Fruit fly (Drosophila melanogaster) whole organism, embryonic: ENCODE data around the gene Pka-C1.

Experiments
- Asciz ChIP-seq: fragments of 200-800 bp; sonication (Bioruptor generic); optimal IDR thresholded peaks from 2 replicates; lab custom pipeline; 2017; ENCODE audit warnings: missing biosample characterization, mild to moderate bottlenecking, missing genetic modification characterization, missing genetic modification reagents
- Bgb ChIP-seq: fragments of 200-800 bp; sonication (Bioruptor generic); IDR thresholded peaks from 2 replicates; pipeline ENCODE4 v1.3.6; 2022; ENCODE audit warnings: missing biosample characterization, missing genetic modification characterization; ENCODE audit not compliant: partially characterized antibody
- CG10209 ChIP-seq: fragments of 200-800 bp; sonication (Bioruptor generic); optimal IDR thresholded peaks from 3 replicates; lab custom pipeline; 2017; ENCODE audit warnings: missing biosample characterization, mild to moderate bottlenecking, missing genetic modification characterization, missing genetic modification reagents
- CG10543 ChIP-seq: fragments of 200-800 bp; sonication (Bioruptor generic); optimal IDR thresholded peaks from 3 replicates; lab custom pipeline; 2017; ENCODE audit warnings: missing biosample characterization, mild to moderate bottlenecking, missing genetic modification characterization, moderate library complexity
- CG12071 ChIP-seq: fragments of 200-800 bp; sonication (Bioruptor generic); optimal IDR thresholded peaks from 3 replicates; lab custom pipeline; 2018; ENCODE audit warnings: missing biosample characterization, mild to moderate bottlenecking, missing genetic modification characterization
- CG13894 ChIP-seq: fragments of 200-800 bp; sonication (Bioruptor generic); optimal IDR thresholded peaks from 3 replicates; lab custom pipeline; 2018; ENCODE audit warnings: missing biosample characterization, mild to moderate bottlenecking, missing genetic modification characterization, moderate library complexity
- CG14014 ChIP-seq: fragments of 200-800 bp; sonication (Bioruptor generic); IDR thresholded peaks from 2 replicates; pipeline ENCODE4 v1.3.6; 2022; ENCODE audit warnings: missing biosample characterization, missing genetic modification characterization
- CG15514 ChIP-seq: fragments of 200-800 bp; sonication (Bioruptor generic); optimal IDR thresholded peaks from 3 replicates; lab custom pipeline; 2017; ENCODE audit warnings: missing biosample characterization, missing genetic modification characterization, mild to moderate bottlenecking, moderate library complexity, missing genetic modification reagents
- CG2199 ChIP-seq: fragments of 200-800 bp; sonication (Bioruptor generic); IDR thresholded peaks from 3 replicates; pipeline ENCODE4 v1.3.6; 2022; ENCODE audit warnings: missing biosample characterization, missing genetic modification characterization
- CG34376 ChIP-seq: fragments of 200-800 bp; sonication (Bioruptor generic); optimal IDR thresholded peaks from 2 replicates; lab custom pipeline; 2018; ENCODE audit warnings: missing biosample characterization, mild to moderate bottlenecking, missing genetic modification characterization
- CG9817 ChIP-seq: fragments of 200-800 bp; sonication (Bioruptor generic); optimal IDR thresholded peaks from 2 replicates; lab custom pipeline; 2018; ENCODE audit warnings: missing biosample characterization, mild to moderate bottlenecking, missing genetic modification characterization, moderate library complexity
- CTCF ChIP-seq: fragments of 200-800 bp; sonication (Bioruptor generic); optimal IDR thresholded peaks from 2 replicates; lab custom pipeline; 2017; ENCODE audit warnings: missing biosample characterization, mild to moderate bottlenecking, missing genetic modification characterization, moderate library complexity
- ERR ChIP-seq: fragments of 200-800 bp; sonication (Bioruptor generic); optimal IDR thresholded peaks from 2 replicates; lab custom pipeline; 2016; ENCODE audit warnings: missing biosample characterization, missing genetic modification characterization
- Eip74EF ChIP-seq, 2 experiments: fragments of 200-800 bp in 1 of 2; fragments of >200 bp in 1 of 2; sonication (Bioruptor generic) in 1 of 2; optimal IDR thresholded peaks; 2 replicates each; lab custom pipeline; 2017 to 2019; ENCODE audit warnings: missing biosample characterization in 2 of 2, missing genetic modification characterization in 2 of 2, mild to moderate bottlenecking in 1 of 2, moderate library complexity in 1 of 2
- HLH4C ChIP-seq: fragments of 200-800 bp; sonication (Bioruptor generic); IDR thresholded peaks from 3 replicates; pipeline ENCODE4 v1.3.6; 2022; ENCODE audit warnings: missing biosample characterization, missing genetic modification characterization; ENCODE audit not compliant: partially characterized antibody
- Meics ChIP-seq: fragments of 200-800 bp; sonication (Bioruptor generic); optimal IDR thresholded peaks from 2 replicates; lab custom pipeline; 2017; ENCODE audit warnings: missing biosample characterization, mild to moderate bottlenecking, missing genetic modification characterization
- NFAT ChIP-seq: fragments of 200-800 bp; sonication (Bioruptor generic); IDR thresholded peaks from 2 replicates; pipeline ENCODE4 v1.3.6; 2022; ENCODE audit warnings: missing biosample characterization, missing genetic modification characterization
- Poxn ChIP-seq: fragments of 200-800 bp; sonication (Bioruptor generic); IDR thresholded peaks from 2 replicates; pipeline ENCODE4 v1.3.6; 2022; ENCODE audit warnings: missing biosample characterization, missing genetic modification characterization
- Spps ChIP-seq: fragments of 200-800 bp; sonication (Bioruptor generic); optimal IDR thresholded peaks from 2 replicates; lab custom pipeline; 2018; ENCODE audit warnings: missing biosample characterization, mild to moderate bottlenecking, missing genetic modification characterization
- Sry-β ChIP-seq: fragments of 200-800 bp; sonication (Bioruptor generic); optimal IDR thresholded peaks from 2 replicates; lab custom pipeline; 2018; ENCODE audit warnings: missing biosample characterization, mild to moderate bottlenecking, missing genetic modification characterization, moderate library complexity
- Ssrp ChIP-seq: fragments of 200-800 bp; sonication (Bioruptor generic); optimal IDR thresholded peaks from 2 replicates; lab custom pipeline; 2018; ENCODE audit warnings: missing biosample characterization, mild to moderate bottlenecking, missing genetic modification characterization, moderate library complexity
- Vsx1 ChIP-seq: fragments of 200-800 bp; sonication (Bioruptor generic); optimal IDR thresholded peaks from 2 replicates; lab custom pipeline; 2017; ENCODE audit warnings: missing biosample characterization, mild to moderate bottlenecking, missing genetic modification characterization, missing genetic modification reagents
- Xrp1 ChIP-seq: fragments of 200-800 bp; sonication (Bioruptor generic); IDR thresholded peaks from 2 replicates; pipeline ENCODE4 v1.3.6; 2022; ENCODE audit warnings: missing biosample characterization, missing genetic modification characterization
- abd-A ChIP-seq: fragments of 200-800 bp; sonication (Bioruptor generic); optimal IDR thresholded peaks from 3 replicates; lab custom pipeline; 2019; ENCODE audit warnings: missing biosample characterization, mild to moderate bottlenecking, missing genetic modification characterization, moderate library complexity
- ato ChIP-seq: fragments of 200-800 bp; sonication (Bioruptor generic); IDR thresholded peaks from 2 replicates; pipeline ENCODE4 v1.3.6; 2022; ENCODE audit warnings: missing biosample characterization, missing genetic modification characterization; ENCODE audit not compliant: partially characterized antibody
- chinmo ChIP-seq: fragments of 200-800 bp; sonication (Bioruptor generic); IDR thresholded peaks from 4 replicates; pipeline ENCODE4 v1.3.6; 2022; ENCODE audit warnings: missing biosample characterization, missing genetic modification characterization; ENCODE audit not compliant: partially characterized antibody
- ci ChIP-seq: fragments of 200-800 bp; sonication (Bioruptor generic); IDR thresholded peaks from 3 replicates; pipeline ENCODE4 v1.3.6; 2022; ENCODE audit warnings: missing biosample characterization, missing genetic modification characterization
- croc ChIP-seq: fragments of 200-800 bp; sonication (Bioruptor generic); conservative IDR thresholded peaks from 3 replicates; pipeline ENCODE4 v1.3.6; 2022; ENCODE audit warnings: missing biosample characterization, missing genetic modification characterization
- dimm ChIP-seq: fragments of 200-800 bp; sonication (Bioruptor generic); IDR thresholded peaks from 2 replicates; pipeline ENCODE4 v1.3.6; 2022; ENCODE audit warnings: missing biosample characterization, missing genetic modification characterization
- eyg ChIP-seq: fragments of 200-800 bp; sonication (Bioruptor generic); optimal IDR thresholded peaks from 3 replicates; lab custom pipeline; 2016; ENCODE audit warnings: missing biosample characterization, missing genetic modification characterization
- gce ChIP-seq: fragments of 200-800 bp; sonication (Bioruptor generic); IDR thresholded peaks from 3 replicates; pipeline ENCODE4 v1.3.6; 2022; ENCODE audit warnings: missing biosample characterization, missing genetic modification characterization
- gcm2 ChIP-seq: fragments of 200-800 bp; sonication (Bioruptor generic); optimal IDR thresholded peaks from 2 replicates; lab custom pipeline; 2016; ENCODE audit warnings: missing biosample characterization, missing genetic modification characterization
- gt ChIP-seq: fragments of 200-800 bp; sonication (Bioruptor generic); IDR thresholded peaks from 2 replicates; pipeline ENCODE4 v1.3.6; 2022; ENCODE audit warnings: missing biosample characterization, missing genetic modification characterization
- klu ChIP-seq: fragments of 200-800 bp; sonication (Bioruptor generic); IDR thresholded peaks from 2 replicates; pipeline ENCODE4 v1.3.6; 2022; ENCODE audit warnings: missing biosample characterization, missing genetic modification characterization
- lmd ChIP-seq: fragments of 200-800 bp; sonication (Bioruptor generic); IDR thresholded peaks from 2 replicates; pipeline ENCODE4 v1.3.6; 2022; ENCODE audit warnings: missing biosample characterization, missing genetic modification characterization
- pb ChIP-seq: fragments of 200-800 bp; sonication (Bioruptor generic); optimal IDR thresholded peaks from 3 replicates; lab custom pipeline; 2016; ENCODE audit warnings: missing biosample characterization, missing genetic modification characterization
- sc ChIP-seq, 3 experiments: fragments of >200 bp in 2 of 3; fragments of 200-800 bp in 1 of 3; sonication (Bioruptor generic) in 1 of 3; optimal IDR thresholded peaks; 2 replicates in 2 of 3; 3 replicates in 1 of 3; lab custom pipeline; 2017; ENCODE audit warnings: mild to moderate bottlenecking in 1 of 3, missing biosample characterization in 1 of 3, missing genetic modification characterization in 1 of 3, missing genetic modification reagents in 1 of 3
- sima ChIP-seq: fragments of 200-800 bp; sonication (Bioruptor generic); optimal IDR thresholded peaks from 2 replicates; lab custom pipeline; 2016; ENCODE audit warnings: missing biosample characterization, missing genetic modification characterization
- slbo ChIP-seq: fragments of 200-800 bp; sonication (Bioruptor generic); IDR thresholded peaks from 2 replicates; pipeline ENCODE4 v1.3.6; 2022; ENCODE audit warnings: missing biosample characterization, missing genetic modification characterization
- sna ChIP-seq: fragments of 200-800 bp; sonication (Bioruptor generic); IDR thresholded peaks from 2 replicates; pipeline ENCODE4 v1.3.6; 2022; ENCODE audit warnings: missing biosample characterization, missing genetic modification characterization; ENCODE audit not compliant: partially characterized antibody
- so ChIP-seq: fragments of 200-800 bp; sonication (Bioruptor generic); IDR thresholded peaks from 3 replicates; pipeline ENCODE4 v1.3.6; 2022; ENCODE audit warnings: missing biosample characterization, missing genetic modification characterization
- sug ChIP-seq: fragments of 200-800 bp; optimal IDR thresholded peaks from 2 replicates; lab custom pipeline; 2019; ENCODE audit warnings: missing biosample characterization, mild to moderate bottlenecking, missing genetic modification characterization, moderate library complexity
- tap ChIP-seq: fragments of 200-800 bp; optimal IDR thresholded peaks from 3 replicates; lab custom pipeline; 2019; ENCODE audit warnings: missing biosample characterization, mild to moderate bottlenecking, missing genetic modification characterization, moderate library complexity
- tgo ChIP-seq: fragments of 200-800 bp; sonication (Bioruptor generic); IDR thresholded peaks from 3 replicates; pipeline ENCODE4 v1.3.6; 2022; ENCODE audit warnings: missing biosample characterization, missing genetic modification characterization
- tin ChIP-seq: fragments of 200-800 bp; sonication (Bioruptor generic); optimal IDR thresholded peaks from 3 replicates; lab custom pipeline; 2016; ENCODE audit warnings: missing biosample characterization, missing genetic modification characterization
- tna ChIP-seq: fragments of 200-800 bp; sonication (Bioruptor generic); IDR thresholded peaks from 2 replicates; pipeline ENCODE4 v1.3.6; 2022; ENCODE audit warnings: missing biosample characterization, missing genetic modification characterization; ENCODE audit not compliant: partially characterized antibody
- unpg ChIP-seq: fragments of 200-800 bp; sonication (Bioruptor generic); optimal IDR thresholded peaks from 3 replicates; lab custom pipeline; 2018; ENCODE audit warnings: missing biosample characterization, mild to moderate bottlenecking, missing genetic modification characterization, moderate library complexity
- zen ChIP-seq: fragments of 200-800 bp; sonication (Bioruptor generic); optimal IDR thresholded peaks from 3 replicates; lab custom pipeline; 2018; ENCODE audit warnings: missing biosample characterization, mild to moderate bottlenecking, missing genetic modification characterization, moderate library complexity

Pka-C1 gene

dm6 chr2L:9633811-9634436 is 65.2 kb downstream of the Pka-C1 start, which contains the start of gene Apoltp (continued):
- TF ChIP-seq Bgb (GFP tag; lab: Robert Waterston, UW) (no peak), Eip74EF (GFP tag; optimal IDR thresholded peaks at IDR 0.05; lab: Kevin White, UChicago) (no peak), unpg (GFP tag; lab: Kevin White, UChicago) (no peak), ato (GFP tag; lab: Robert Waterston, UW) (no peak), CG15514 (GFP tag; lab: Kevin White, UChicago) (peak; percentile 76), so (GFP tag; lab: Robert Waterston, UW) (peak; percentile 78; the same call in 1 of the 3 replicates), chinmo (GFP tag; lab: Robert Waterston, UW) (no peak), dimm (GFP tag; lab: Robert Waterston, UW) (no peak), sima (GFP tag; lab: Kevin White, UChicago) (no peak), pb (GFP tag; lab: Kevin White, UChicago) (peak; percentile 29), Poxn (GFP tag; lab: Robert Waterston, UW) (no peak), ci (peak; percentile 59; the same call in 2 of the 3 replicates), Spps (tag; lab: Kevin White, UChicago) (peak; percentile 41), eyg (GFP tag; lab: Kevin White, UChicago) (no peak), tap (peak; percentile 56), zen (peak; percentile 31), NFAT (GFP tag; lab: Robert Waterston, UW) (peak; percentile 52), CG2199 (no peak), CG13894 (peak; percentile 92), tin (GFP tag; lab: Kevin White, UChicago) (peak; percentile 52), tna (no peak), sug (peak; percentile 63), Xrp1 (peak; percentile 77), CG14014 (GFP tag; lab: Robert Waterston, UW) (peak; percentile 72; the same call in 1 of the 2 replicates), CG10543 (GFP tag; lab: Kevin White, UChicago) (peak; percentile 38), Ssrp (tag; lab: Kevin White, UChicago) (peak; percentile 46), sna (GFP tag; lab: Robert Waterston, UW) (no peak), gcm2 (GFP tag; lab: Kevin White, UChicago) (peak; percentile 44), gt (GFP tag; lab: Robert Waterston, UW) (no peak), croc (GFP tag; lab: Robert Waterston, UW) (peak; percentile 57; the same call in 2 of the 3 replicates), Sry-β (GFP tag; lab: Kevin White, UChicago) (no peak), CG12071 (GFP tag; lab: Kevin White, UChicago) (peak; percentile 16), tgo (GFP tag; lab: Robert Waterston, UW) (peak; percentile 72), CG34376 (GFP tag; lab: Kevin White, UChicago) (peak; percentile 65), klu (GFP tag; lab: Robert Waterston, UW) (0 out of 2 replicates have a peak, but pooled peaks have one; percentile 35), Meics (GFP tag; lab: Kevin White, UChicago) (peak; percentile 83), CG9817 (tag; lab: Kevin White, UChicago) (peak; percentile 26), abd-A (tag; lab: Kevin White, UChicago) (no peak), Vsx1 (GFP tag; lab: Kevin White, UChicago) (peak; percentile 14), Asciz (peak; percentile 56), HLH4C (GFP tag; lab: Robert Waterston, UW) (no peak), ERR (GFP tag; lab: Kevin White, UChicago) (no peak), lmd (peak; percentile 78), gce (GFP tag; lab: Robert Waterston, UW) (peak; percentile 50; the same call in 2 of the 3 replicates), CTCF (GFP tag; lab: Kevin White, UChicago) (no peak), CG10209 (GFP tag; lab: Kevin White, UChicago) (peak; percentile 70), slbo (peak; percentile 85), sc (optimal IDR thresholded peaks at IDR 0.05; lab: Kevin White, UChicago) (no peak), sc (GFP tag; optimal IDR thresholded peaks at IDR 0.05; lab: Kevin White, UChicago) (no peak)
